Fruit fly (Drosophila melanogaster) Kc167 (cell line): ENCODE results near the gene CG31157.

Source experiments
- h ChIP-seq: fragments of >200 bp; optimal IDR thresholded peaks from 3 replicates; lab custom pipeline; 2018; ENCODE audit warnings: missing external identifiers
- psq ChIP-seq: fragments of >200 bp; optimal IDR thresholded peaks from 2 replicates; lab custom pipeline; 2017; ENCODE audit warnings: missing external identifiers

- TF ChIP-seq h (lab: Kevin White, UChicago) (no peak), psq (lab: Kevin White, UChicago) (no peak)
These were observed 24.5 kb downstream of the CG31157 start for dm6 chr3R:13072052-13072451.
